Fruit fly (Drosophila melanogaster): ENCODE measurements around the gene Rev1.

Rev1 gene

dm6 chr3L:627819-628601 lies 26.2 kb upstream of the Rev1 start (continued):
- TF ChIP-seq Ssrp (tag; optimal IDR thresholded peaks at IDR 0.05): peak; percentile 17
- TF ChIP-seq NFAT (GFP tag; IDR thresholded peaks at IDR 0.05): peak; percentile 63
- peak; percentile 46 for TF ChIP-seq pfk (GFP tag; optimal IDR thresholded peaks at IDR 0.05)
- TF ChIP-seq pum (GFP tag; optimal IDR thresholded peaks at IDR 0.05): no peak
- peak; percentile 19 for TF ChIP-seq CG12071 (GFP tag; optimal IDR thresholded peaks at IDR 0.05)
- TF ChIP-seq gsb-n (tag; optimal IDR thresholded peaks at IDR 0.05): no peak
- peak; percentile 54 for TF ChIP-seq D19A (tag; optimal IDR thresholded peaks at IDR 0.05)
- peak; percentile 7 for TF ChIP-seq Side (GFP tag; optimal IDR thresholded peaks at IDR 0.05)
- peak; percentile 16 for TF ChIP-seq unpg (GFP tag; optimal IDR thresholded peaks at IDR 0.05)
- peak; percentile 65; the same call in 1 of the 2 replicates for TF ChIP-seq CG14441 (GFP tag; IDR thresholded peaks at IDR 0.05)
- TF ChIP-seq CG9437 (GFP tag; optimal IDR thresholded peaks at IDR 0.05): no peak
- no peak for TF ChIP-seq trh (GFP tag; optimal IDR thresholded peaks at IDR 0.05)
- TF ChIP-seq pb (GFP tag; optimal IDR thresholded peaks at IDR 0.05): peak; percentile 38
- no peak for TF ChIP-seq Camta (GFP tag; optimal IDR thresholded peaks at IDR 0.05)
- TF ChIP-seq amos (GFP tag; IDR thresholded peaks at IDR 0.05; ENCODE audit: partially characterized antibody): peak; percentile 45; the same call in 1 of the 2 replicates
- TF ChIP-seq cas (GFP tag; IDR thresholded peaks at IDR 0.05): 0 out of 2 replicates have a peak, but pooled peaks have one; percentile 16
- TF ChIP-seq lola (GFP tag; optimal IDR thresholded peaks at IDR 0.05): peak in 2 of 3 experiments; percentile 33 to 84
- 0 out of 2 replicates have a peak, but pooled peaks have one; percentile 13 for TF ChIP-seq CG17612 (GFP tag; IDR thresholded peaks at IDR 0.05)
- TF ChIP-seq CG18619 (GFP tag; optimal IDR thresholded peaks at IDR 0.05): peak; percentile 15
- 0 out of 2 replicates have a peak, but pooled peaks have one; percentile 22 for TF ChIP-seq danr (GFP tag; IDR thresholded peaks at IDR 0.05)
- peak; percentile 8 for TF ChIP-seq CG6765 (GFP tag; optimal IDR thresholded peaks at IDR 0.05)
- TF ChIP-seq CG8290 (GFP tag; optimal IDR thresholded peaks at IDR 0.05): peak; percentile 50
- peak; percentile 12 to 71 for TF ChIP-seq CG8290 (tag; optimal IDR thresholded peaks at IDR 0.05)
- TF ChIP-seq CG9876 (GFP tag; optimal IDR thresholded peaks at IDR 0.05): peak; percentile 13
- peak; percentile 58; the same call in 1 of the 2 replicates for TF ChIP-seq CG13287 (GFP tag; IDR thresholded peaks at IDR 0.05; ENCODE audit: partially characterized antibody)
- TF ChIP-seq CG14965 (GFP tag; optimal IDR thresholded peaks at IDR 0.05; ENCODE audit: borderline replicate concordance): no peak
- TF ChIP-seq ham (GFP tag; IDR thresholded peaks at IDR 0.05): no peak
- peak; percentile 74 for TF ChIP-seq CG1832 (GFP tag; optimal IDR thresholded peaks at IDR 0.05)
- TF ChIP-seq E2f2 (GFP tag; IDR thresholded peaks at IDR 0.05): no peak; the same call in 1 of the 2 replicates
- no peak for TF ChIP-seq CG1024 (GFP tag; IDR thresholded peaks at IDR 0.05)
- peak; percentile 19 for TF ChIP-seq tap (tag; optimal IDR thresholded peaks at IDR 0.05)
- TF ChIP-seq CG11696 (GFP tag; IDR thresholded peaks at IDR 0.05): no peak
- peak; percentile 82; the same call in 1 of the 2 replicates for TF ChIP-seq rib (GFP tag; IDR thresholded peaks at IDR 0.05)
- peak; percentile 33 for TF ChIP-seq bigmax (GFP tag; optimal IDR thresholded peaks at IDR 0.05)
- no peak for TF ChIP-seq Mad (GFP tag; optimal IDR thresholded peaks at IDR 0.05)
- TF ChIP-seq chif (GFP tag; optimal IDR thresholded peaks at IDR 0.05): peak in 1 of 2 experiments; percentile 11
- TF ChIP-seq CkIIα-i1 (GFP tag; IDR thresholded peaks at IDR 0.05): no peak
- peak; percentile 40; the same call in 1 of the 2 replicates for TF ChIP-seq Ada2b (GFP tag; IDR thresholded peaks at IDR 0.05)
- peak; percentile 6 for TF ChIP-seq Meics (GFP tag; optimal IDR thresholded peaks at IDR 0.05)
- TF ChIP-seq kah (GFP tag; optimal IDR thresholded peaks at IDR 0.05): no peak
- no peak for TF ChIP-seq maf-S (GFP tag; optimal IDR thresholded peaks at IDR 0.05)
- peak; percentile 30 for TF ChIP-seq Nf-YB (GFP tag; optimal IDR thresholded peaks at IDR 0.05)
- TF ChIP-seq tll (GFP tag; optimal IDR thresholded peaks at IDR 0.05): no peak
- peak; percentile 48 for TF ChIP-seq CG32532 (GFP tag; IDR thresholded peaks at IDR 0.05)
- peak; percentile 97 for TF ChIP-seq CG12769 (tag; optimal IDR thresholded peaks at IDR 0.05)
- TF ChIP-seq Max (GFP tag; optimal IDR thresholded peaks at IDR 0.05): no peak
- TF ChIP-seq cwo (GFP tag; optimal IDR thresholded peaks at IDR 0.05): peak; percentile 85
- TF ChIP-seq CG12155 (GFP tag; optimal IDR thresholded peaks at IDR 0.05): no peak
